Fruit fly (Drosophila melanogaster): Measurements from ENCODE around the gene Tm2.

The Tm2 gene

dm6 chr3R:15356645-15357431, 46.8 kb downstream of the Tm2 start, which contains the start of the genes Atg4b and Hibch (continued):
- TF ChIP-seq HLH3B (GFP tag; IDR thresholded peaks at IDR 0.05) (peak; percentile 78), Xbp1 (GFP tag; optimal IDR thresholded peaks at IDR 0.05) (peak; percentile 88), eyg (GFP tag; optimal IDR thresholded peaks at IDR 0.05) (no peak), CG16779 (GFP tag; IDR thresholded peaks at IDR 0.05) (0 out of 2 replicates have a peak, but pooled peaks have one; percentile 27), CG15269 (tag; optimal IDR thresholded peaks at IDR 0.05) (peak; percentile 85), lmd (GFP tag; IDR thresholded peaks at IDR 0.05) (peak; percentile 82), Asciz (GFP tag; optimal IDR thresholded peaks at IDR 0.05) (no peak), CG32767 (GFP tag; IDR thresholded peaks at IDR 0.05) (peak; percentile 59; the same call in 1 of the 2 replicates), CG2199 (GFP tag; IDR thresholded peaks at IDR 0.05) (no peak), Hey (tag; optimal IDR thresholded peaks at IDR 0.05) (peak; percentile 31), Gsc (GFP tag; IDR thresholded peaks at IDR 0.05) (0 out of 2 replicates have a peak, but pooled peaks have one; percentile 41), CG12104 (GFP tag; optimal IDR thresholded peaks at IDR 0.05) (peak; percentile 79), Sry-δ (GFP tag; optimal IDR thresholded peaks at IDR 0.05) (peak; percentile 8), klu (GFP tag; IDR thresholded peaks at IDR 0.05) (peak; percentile 87), pb (GFP tag; optimal IDR thresholded peaks at IDR 0.05) (no peak), danr (GFP tag; IDR thresholded peaks at IDR 0.05) (peak; percentile 74), Dad (GFP tag; optimal IDR thresholded peaks at IDR 0.05) (no peak), CG15601 (tag; optimal IDR thresholded peaks at IDR 0.05) (peak; percentile 79), tup (GFP tag; optimal IDR thresholded peaks at IDR 0.05) (peak; percentile 11), disco-r (GFP tag; optimal IDR thresholded peaks at IDR 0.05) (no peak), trh (GFP tag; optimal IDR thresholded peaks at IDR 0.05) (peak; percentile 45), YL-1 (GFP tag; optimal IDR thresholded peaks at IDR 0.05) (peak; percentile 94), jumu (GFP tag; optimal IDR thresholded peaks at IDR 0.05) (peak; percentile 34), ato (GFP tag; IDR thresholded peaks at IDR 0.05; ENCODE audit: partially characterized antibody) (peak; percentile 58; the same call in 1 of the 2 replicates), Rx (GFP tag; IDR thresholded peaks at IDR 0.05) (peak; percentile 71; the same call in 1 of the 2 replicates), Opbp (GFP tag; IDR thresholded peaks at IDR 0.05; ENCODE audit: partially characterized antibody) (no peak), CG3995 (GFP tag; optimal IDR thresholded peaks at IDR 0.05) (peak; percentile 57), B-H1 (GFP tag; IDR thresholded peaks at IDR 0.05) (peak; percentile 66), NFAT (GFP tag; IDR thresholded peaks at IDR 0.05) (peak; percentile 82), kni (GFP tag; optimal IDR thresholded peaks at IDR 0.05) (peak; percentile 77), zfh2 (GFP tag; optimal IDR thresholded peaks at IDR 0.05) (peak; percentile 69), fd64A (GFP tag; optimal IDR thresholded peaks at IDR 0.05) (no peak), CG33213 (GFP tag; optimal IDR thresholded peaks at IDR 0.05) (no peak), CG4404 (GFP tag; IDR thresholded peaks at IDR 0.05) (peak; percentile 87), CG16813 (GFP tag; IDR thresholded peaks at IDR 0.05; ENCODE audit: partially characterized antibody) (no peak), ewg (GFP tag; optimal IDR thresholded peaks at IDR 0.05) (peak; percentile 98), CG10959 (GFP tag; IDR thresholded peaks at IDR 0.05) (peak; percentile 65), schlank (tag; optimal IDR thresholded peaks at IDR 0.05) (peak; percentile 18), fru (optimal IDR thresholded peaks at IDR 0.05) (no peak), cato (GFP tag; optimal IDR thresholded peaks at IDR 0.05; ENCODE audit: borderline replicate concordance) (peak; percentile 58), CG1602 (GFP tag; optimal IDR thresholded peaks at IDR 0.05) (peak; percentile 82), Dek (tag; optimal IDR thresholded peaks at IDR 0.05) (no peak), lov (optimal IDR thresholded peaks at IDR 0.05) (no peak), lov (GFP tag; IDR thresholded peaks at IDR 0.05) (no peak), nom (GFP tag; optimal IDR thresholded peaks at IDR 0.05) (peak; percentile 75), Atf3 (GFP tag; optimal IDR thresholded peaks at IDR 0.05) (no peak), Optix (GFP tag; IDR thresholded peaks at IDR 0.05) (no peak), bbx (GFP tag; IDR thresholded peaks at IDR 0.05; ENCODE audit: partially characterized antibody) (peak; percentile 39; the same call in 1 of the 2 replicates), prd (optimal IDR thresholded peaks at IDR 0.05) (no peak), prd (GFP tag; IDR thresholded peaks at IDR 0.05) (peak; percentile 89)
